Fruit fly (Drosophila melanogaster) whole organism, wandering third instar larva: Measurements from ENCODE around the gene Exo70.
A peak's percentile ranks its signal among the peaks of the same experiment; 100 is the strongest.

ENCODE experiments used
- CG32264 ChIP-seq: fragments of 200-800 bp; sonication (Bioruptor generic); optimal IDR thresholded peaks from 2 replicates; lab custom pipeline; 2016; ENCODE audit warnings: missing biosample characterization, missing genetic modification characterization
- CG9705 ChIP-seq: fragments of 200-800 bp; sonication (Bioruptor generic); optimal IDR thresholded peaks from 2 replicates; lab custom pipeline; 2018; ENCODE audit warnings: missing biosample characterization, mild to moderate bottlenecking, missing genetic modification characterization
- CrebA ChIP-seq: fragments of 200-800 bp; sonication (Bioruptor generic); optimal IDR thresholded peaks from 2 replicates; lab custom pipeline; 2016; ENCODE audit warnings: missing biosample characterization, mild to moderate bottlenecking, missing genetic modification characterization, borderline replicate concordance
- Dfd ChIP-seq: fragments of >200 bp; optimal IDR thresholded peaks from 2 replicates; lab custom pipeline; 2017; ENCODE audit warnings: missing biosample characterization, missing genetic modification characterization
- Dif ChIP-seq: fragments of 200-275, 200-300 bp; sonication (Bioruptor generic); optimal IDR thresholded peaks from 2 replicates; lab custom pipeline; 2018; ENCODE audit warnings: missing biosample characterization, missing genetic modification characterization; ENCODE audit not compliant: partially characterized antibody
- GATAd ChIP-seq: sonication (Bioruptor generic); optimal IDR thresholded peaks from 2 replicates; lab custom pipeline; 2016; ENCODE audit warnings: missing biosample characterization, missing genetic modification characterization
- HLH106 ChIP-seq: fragments of 200-800 bp; optimal IDR thresholded peaks from 3 replicates; lab custom pipeline; 2019; ENCODE audit warnings: missing biosample characterization, mild to moderate bottlenecking, missing genetic modification characterization, moderate library complexity
- Hnf4 ChIP-seq: fragments of 200-800 bp; sonication (Bioruptor generic); optimal IDR thresholded peaks from 2 replicates; lab custom pipeline; 2016; ENCODE audit warnings: missing biosample characterization, mild to moderate bottlenecking, missing genetic modification characterization
- Hr78 ChIP-seq: fragments of >200 bp; optimal IDR thresholded peaks from 2 replicates; lab custom pipeline; 2017; ENCODE audit warnings: missing biosample characterization, missing genetic modification characterization
- Hr83 ChIP-seq: fragments of 200-300 bp; sonication (Bioruptor generic); optimal IDR thresholded peaks from 2 replicates; lab custom pipeline; 2016; ENCODE audit warnings: missing biosample characterization, mild to moderate bottlenecking, missing genetic modification characterization, moderate library complexity; ENCODE audit not compliant: poor library complexity, severe bottlenecking
- Jra ChIP-seq: sonication (Bioruptor generic); optimal IDR thresholded peaks from 2 replicates; lab custom pipeline; 2016; ENCODE audit warnings: missing biosample characterization, missing genetic modification characterization
- Mio ChIP-seq: sonication (Bioruptor generic); optimal IDR thresholded peaks from 2 replicates; lab custom pipeline; 2016; ENCODE audit warnings: missing biosample characterization, missing genetic modification characterization
- Myc ChIP-seq: fragments of >200 bp; optimal IDR thresholded peaks from 2 replicates; lab custom pipeline; 2017
- N ChIP-seq: fragments of >200 bp; optimal IDR thresholded peaks from 2 replicates; lab custom pipeline; 2018; ENCODE audit warnings: missing biosample characterization, missing external identifiers, missing genetic modification characterization
- OdsH ChIP-seq: fragments of 200-800 bp; sonication (Bioruptor generic); optimal IDR thresholded peaks from 2 replicates; lab custom pipeline; 2016; ENCODE audit warnings: missing biosample characterization, mild to moderate bottlenecking, missing genetic modification characterization
- Rel ChIP-seq, 2 experiments: fragments of 200-800 bp; sonication (Bioruptor generic) in 1 of 2; optimal IDR thresholded peaks; 2 replicates in 1 of 2; 3 replicates in 1 of 2; lab custom pipeline; 2016 to 2019; ENCODE audit warnings: mild to moderate bottlenecking in 2 of 2, missing biosample characterization in 2 of 2, missing genetic modification characterization in 2 of 2, moderate library complexity in 1 of 2
- Sp1 ChIP-seq: fragments of 200-800 bp; sonication (Bioruptor generic); optimal IDR thresholded peaks from 3 replicates; lab custom pipeline; 2019; ENCODE audit warnings: missing biosample characterization, mild to moderate bottlenecking, missing genetic modification characterization, moderate library complexity
- Vsx2 ChIP-seq: fragments of 200-300, 225-300 bp; sonication (Bioruptor generic); optimal IDR thresholded peaks from 2 replicates; lab custom pipeline; 2018; ENCODE audit warnings: missing biosample characterization, missing genetic modification characterization; ENCODE audit not compliant: partially characterized antibody
- br ChIP-seq: fragments of 200-800 bp; sonication (Bioruptor generic); optimal IDR thresholded peaks from 2 replicates; lab custom pipeline; 2016; ENCODE audit warnings: missing biosample characterization, missing genetic modification characterization
- brk ChIP-seq: fragments of 200-800 bp; sonication (Bioruptor generic); optimal IDR thresholded peaks from 2 replicates; lab custom pipeline; 2016; ENCODE audit warnings: missing biosample characterization, mild to moderate bottlenecking, missing genetic modification characterization
- dl ChIP-seq, 2 experiments: fragments of 175-275, 200-275 bp in 1 of 2; fragments of 200-275 bp in 1 of 2; sonication (Bioruptor generic); optimal IDR thresholded peaks; lab custom pipeline; 2018; ENCODE audit warnings: mild to moderate bottlenecking in 2 of 2, missing biosample characterization in 2 of 2, missing genetic modification characterization in 2 of 2, moderate library complexity in 2 of 2; ENCODE audit not compliant: partially characterized antibody in 2 of 2, insufficient read depth in 1 of 2
- dmrt93B ChIP-seq: fragments of 200-800 bp; sonication (Bioruptor generic); optimal IDR thresholded peaks from 2 replicates; lab custom pipeline; 2018; ENCODE audit warnings: missing biosample characterization, mild to moderate bottlenecking, missing genetic modification characterization
- dsf ChIP-seq: sonication (Bioruptor generic); optimal IDR thresholded peaks from 2 replicates; lab custom pipeline; 2016; ENCODE audit warnings: missing biosample characterization, missing genetic modification characterization, borderline replicate concordance
- ey ChIP-seq: fragments of 200-800 bp; sonication (Bioruptor generic); optimal IDR thresholded peaks from 2 replicates; lab custom pipeline; 2016; ENCODE audit warnings: missing biosample characterization, missing genetic modification characterization
- foxo ChIP-seq, 2 experiments: fragments of 200-800 bp; sonication (Bioruptor generic); optimal IDR thresholded peaks; 2 replicates in 1 of 2; 3 replicates in 1 of 2; lab custom pipeline; 2016 to 2017; ENCODE audit warnings: missing biosample characterization in 2 of 2, missing genetic modification characterization in 2 of 2
- fru ChIP-seq: fragments of 200-800 bp; sonication (Bioruptor generic); optimal IDR thresholded peaks from 3 replicates; lab custom pipeline; 2016; ENCODE audit warnings: missing biosample characterization, mild to moderate bottlenecking, missing genetic modification characterization
- h ChIP-seq: fragments of 200-800 bp; sonication (Bioruptor generic); optimal IDR thresholded peaks from 3 replicates; lab custom pipeline; 2016; ENCODE audit warnings: missing biosample characterization, mild to moderate bottlenecking, missing genetic modification characterization
- jim ChIP-seq: fragments of 175-275, 200-325 bp; sonication (Bioruptor generic); optimal IDR thresholded peaks from 2 replicates; lab custom pipeline; 2016; ENCODE audit warnings: missing biosample characterization, mild to moderate bottlenecking, missing genetic modification characterization
- lola ChIP-seq: fragments of >200 bp; optimal IDR thresholded peaks from 2 replicates; lab custom pipeline; 2017; ENCODE audit warnings: missing biosample characterization, missing genetic modification characterization
- pan ChIP-seq: fragments of >200 bp; optimal IDR thresholded peaks from 2 replicates; lab custom pipeline; 2017
- psq ChIP-seq: fragments of 200-800 bp; sonication (Bioruptor generic); optimal IDR thresholded peaks from 3 replicates; lab custom pipeline; 2017; ENCODE audit warnings: missing biosample characterization, mild to moderate bottlenecking, missing genetic modification characterization, moderate library complexity
- rgr ChIP-seq: fragments of 200-800 bp; sonication (Bioruptor generic); optimal IDR thresholded peaks from 3 replicates; lab custom pipeline; 2016; ENCODE audit warnings: missing biosample characterization, mild to moderate bottlenecking, missing genetic modification characterization
- sage ChIP-seq: fragments of 200-800 bp; sonication (Bioruptor generic); optimal IDR thresholded peaks from 2 replicates; lab custom pipeline; 2016; ENCODE audit warnings: missing biosample characterization, mild to moderate bottlenecking, missing genetic modification characterization
- sv ChIP-seq: fragments of 200-800 bp; sonication (Bioruptor generic); optimal IDR thresholded peaks from 3 replicates; lab custom pipeline; 2016; ENCODE audit warnings: missing biosample characterization, missing genetic modification characterization
- tai ChIP-seq: sonication (Bioruptor generic); optimal IDR thresholded peaks from 2 replicates; lab custom pipeline; 2016; ENCODE audit warnings: missing biosample characterization, missing genetic modification characterization
- usp ChIP-seq: fragments of >200 bp; optimal IDR thresholded peaks from 2 replicates; lab custom pipeline; 2017; ENCODE audit warnings: missing biosample characterization, missing genetic modification characterization
- woc ChIP-seq: sonication (Bioruptor generic); optimal IDR thresholded peaks from 2 replicates; lab custom pipeline; 2016; ENCODE audit warnings: missing biosample characterization, mild to moderate bottlenecking, missing genetic modification characterization

The Exo70 gene

DNA sequence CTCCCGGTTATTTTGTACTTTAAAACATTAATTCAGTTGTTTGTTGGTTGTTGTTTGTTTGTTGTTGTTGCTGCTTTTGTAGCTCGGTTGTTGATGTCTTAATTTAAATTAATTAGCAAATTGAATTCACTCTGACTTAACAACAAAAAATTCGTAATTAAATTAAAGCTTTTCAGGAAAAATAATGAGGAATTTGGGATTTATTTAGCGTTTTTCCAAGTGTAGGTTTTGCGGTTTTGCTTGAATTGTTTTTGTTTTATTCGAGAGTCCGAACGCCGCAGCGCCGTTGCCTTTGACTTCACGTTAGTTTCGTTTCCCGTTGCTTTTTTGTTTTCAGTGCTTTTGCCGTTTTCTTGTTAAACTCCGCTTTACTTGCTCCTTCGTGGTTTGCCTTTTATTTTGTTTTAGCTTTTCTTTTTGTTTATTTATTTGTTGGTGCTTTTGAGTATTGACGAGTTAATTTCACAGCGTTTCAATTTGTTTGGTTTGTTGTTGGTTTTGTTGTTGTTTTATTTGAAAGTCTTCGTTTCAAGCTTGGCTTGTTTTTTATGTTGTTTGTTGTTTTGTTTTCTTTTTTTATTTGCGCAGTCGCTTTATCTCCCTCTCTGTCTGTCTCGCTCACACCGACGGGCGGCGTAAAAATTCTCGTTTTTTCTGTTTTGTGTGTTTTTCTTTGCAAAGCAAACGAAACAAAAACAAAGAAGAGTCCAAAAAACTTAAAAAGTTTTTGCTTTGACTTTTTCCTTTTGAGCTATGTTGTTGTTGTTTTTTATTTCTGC is 29.3 kb downstream of the Exo70 start:
- TF ChIP-seq Jra (no peak), Rel (GFP tag; optimal IDR thresholded peaks at IDR 0.05; lab: Kevin White, UChicago) (no peak), Rel (tag; optimal IDR thresholded peaks at IDR 0.05; lab: Kevin White, UChicago) (no peak), Sp1 (GFP tag; lab: Kevin White, UChicago) (peak; percentile 90), psq (GFP tag; lab: Kevin White, UChicago) (no peak), foxo (GFP tag; optimal IDR thresholded peaks at IDR 0.05; lab: Kevin White, UChicago) (peak in 1 of 2 experiments; percentile 47), tai (GFP tag; lab: Kevin White, UChicago) (no peak), CG32264 (peak; percentile 24), woc (GFP tag; lab: Kevin White, UChicago) (no peak), GATAd (peak; percentile 16), sage (GFP tag; lab: Kevin White, UChicago) (no peak), h (GFP tag; lab: Kevin White, UChicago) (no peak), br (GFP tag; lab: Kevin White, UChicago) (no peak), jim (GFP tag; lab: Kevin White, UChicago) (peak; percentile 40), CG9705 (GFP tag; lab: Kevin White, UChicago) (peak; percentile 42)

DNA sequence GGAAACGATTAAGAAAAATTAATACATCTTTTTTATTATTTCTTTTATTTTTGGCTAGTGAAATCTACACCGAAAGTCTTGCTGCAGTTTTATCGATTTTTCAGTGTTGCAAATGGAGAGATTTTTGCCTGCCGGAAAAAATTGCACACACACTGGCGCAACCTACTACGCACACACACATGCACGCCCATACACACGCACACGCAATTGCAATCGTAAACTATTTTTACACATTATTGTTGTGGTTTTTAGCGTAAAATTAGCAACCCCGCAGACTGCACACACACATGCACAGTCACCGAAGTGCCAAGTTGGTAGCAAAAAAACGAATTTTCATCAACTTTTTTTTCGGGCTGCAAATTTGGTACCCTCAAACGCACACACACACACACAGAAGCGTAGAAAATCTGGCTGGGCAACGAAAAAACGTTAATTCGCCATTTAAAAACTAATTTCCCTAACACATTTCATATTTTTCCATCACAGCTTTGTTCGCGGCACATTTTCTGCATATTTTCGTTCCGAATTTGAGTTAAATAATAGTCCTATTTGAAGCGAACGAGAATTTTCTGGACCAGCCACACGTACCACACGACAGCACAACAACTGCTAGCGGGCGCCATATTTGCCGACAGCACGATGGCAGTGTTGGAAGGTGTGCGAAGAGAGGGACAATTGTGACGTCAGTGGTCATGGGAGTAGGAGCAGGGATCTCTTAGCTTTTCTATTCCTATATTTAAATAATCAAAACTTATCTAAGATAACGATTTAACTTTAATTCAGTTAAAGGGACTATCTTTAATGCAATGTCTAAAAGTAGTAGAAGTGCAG is 30.3 kb downstream of the Exo70 start, which contains the start of gene Unr:
TSS of gene Unr (minus strand) at position 637 of the 831 bp plus-strand sequence.
- TF ChIP-seq jim (GFP tag; lab: Kevin White, UChicago) (peak; percentile 84), h (GFP tag; lab: Kevin White, UChicago) (peak; percentile 87), br (GFP tag; lab: Kevin White, UChicago) (peak; percentile 87), Jra (peak; percentile 72), CG32264 (peak; percentile 63), GATAd (peak; percentile 45), N (GFP tag; lab: Kevin White, UChicago) (peak; percentile 62), ey (GFP tag; lab: Kevin White, UChicago) (peak; percentile 81), Dif (GFP tag; lab: Kevin White, UChicago) (no peak), Sp1 (GFP tag; lab: Kevin White, UChicago) (peak; percentile 82), lola (GFP tag; lab: Kevin White, UChicago) (no peak), sv (GFP tag; lab: Kevin White, UChicago) (peak; percentile 84), Rel (GFP tag; optimal IDR thresholded peaks at IDR 0.05; lab: Kevin White, UChicago) (no peak), Rel (tag; optimal IDR thresholded peaks at IDR 0.05; lab: Kevin White, UChicago) (peak; percentile 64), Hr78 (GFP tag; lab: Kevin White, UChicago) (no peak), tai (GFP tag; lab: Kevin White, UChicago) (peak; percentile 85), sage (GFP tag; lab: Kevin White, UChicago) (peak; percentile 45), Myc (no peak), pan (lab: Kevin White, UChicago) (no peak), dl (GFP tag; optimal IDR thresholded peaks at IDR 0.05; lab: Kevin White, UChicago; ENCODE audit: insufficient read depth in 1 of 2, partially characterized antibody in 2 of 2) (no peak), Vsx2 (GFP tag; lab: Kevin White, UChicago) (no peak), psq (GFP tag; lab: Kevin White, UChicago) (peak; percentile 68), Hr83 (GFP tag; lab: Kevin White, UChicago) (peak; percentile 97), fru (GFP tag; lab: Kevin White, UChicago) (peak; percentile 83), rgr (GFP tag; lab: Kevin White, UChicago) (peak; percentile 90), woc (GFP tag; lab: Kevin White, UChicago) (peak; percentile 54), brk (GFP tag; lab: Kevin White, UChicago) (peak; percentile 83), dmrt93B (GFP tag; lab: Kevin White, UChicago) (peak; percentile 44), OdsH (peak; percentile 76), usp (no peak), Mio (GFP tag; lab: Kevin White, UChicago) (peak; percentile 60), HLH106 (tag; lab: Kevin White, UChicago) (peak; percentile 75), CG9705 (GFP tag; lab: Kevin White, UChicago) (peak; percentile 58), Dfd (GFP tag; lab: Kevin White, UChicago) (peak; percentile 38), dsf (GFP tag; lab: Kevin White, UChicago) (peak; percentile 44), foxo (GFP tag; optimal IDR thresholded peaks at IDR 0.05; lab: Kevin White, UChicago) (peak in 1 of 2 experiments; percentile 89), CrebA (GFP tag; lab: Kevin White, UChicago) (no peak), Hnf4 (GFP tag; lab: Kevin White, UChicago) (peak; percentile 91)
